Fruit fly (Drosophila melanogaster): ENCODE data around the gene Tsp66E.

dm6 chr3L:8869326-8869725 is 43.0 kb upstream of the Tsp66E start:
- TF ChIP-seq CG8478 (optimal IDR thresholded peaks at IDR 0.05) = no peak
- no peak for TF ChIP-seq psq (optimal IDR thresholded peaks at IDR 0.05)
- TF ChIP-seq usp (GFP tag; optimal IDR thresholded peaks at IDR 0.05) = no peak
- no peak for TF ChIP-seq Dll (optimal IDR thresholded peaks at IDR 0.05)
